Fruit fly (Drosophila melanogaster) whole organism, embryonic: ENCODE measurements around the gene CG4133.

Source experiments
- CG10267 ChIP-seq: fragments of 200-800 bp; sonication (Bioruptor generic); optimal IDR thresholded peaks from 2 replicates; lab custom pipeline; 2018; ENCODE audit warnings: missing biosample characterization, mild to moderate bottlenecking, missing genetic modification characterization, moderate library complexity
- CG10366 ChIP-seq: fragments of 200-800 bp; sonication (Bioruptor generic); IDR thresholded peaks from 2 replicates; pipeline ENCODE4 v1.3.6; 2022; ENCODE audit warnings: missing biosample characterization, missing genetic modification characterization
- CG11398 ChIP-seq: fragments of 200-800 bp; sonication (Bioruptor generic); optimal IDR thresholded peaks from 2 replicates; lab custom pipeline; 2016; ENCODE audit warnings: missing biosample characterization, missing genetic modification characterization
- CG11723 ChIP-seq: fragments of 200-800 bp; sonication (Bioruptor generic); optimal IDR thresholded peaks from 2 replicates; lab custom pipeline; 2017; ENCODE audit warnings: missing biosample characterization, mild to moderate bottlenecking, missing genetic modification characterization
- CG12236 ChIP-seq: fragments of 200-800 bp; sonication (Bioruptor generic); optimal IDR thresholded peaks from 2 replicates; lab custom pipeline; 2016; ENCODE audit warnings: missing biosample characterization, missing genetic modification characterization
- CG12299 ChIP-seq: fragments of 200-800 bp; sonication (Bioruptor generic); optimal IDR thresholded peaks from 2 replicates; lab custom pipeline; 2018; ENCODE audit warnings: missing biosample characterization, mild to moderate bottlenecking, missing genetic modification characterization
- CG12391 ChIP-seq: fragments of 200-800 bp; sonication (Bioruptor generic); optimal IDR thresholded peaks from 3 replicates; lab custom pipeline; 2018; ENCODE audit warnings: missing biosample characterization, mild to moderate bottlenecking, missing genetic modification characterization, moderate library complexity
- CG12659 ChIP-seq: fragments of 200-800 bp; sonication (Bioruptor generic); optimal IDR thresholded peaks from 3 replicates; lab custom pipeline; 2017; ENCODE audit warnings: mild to moderate bottlenecking, missing biosample characterization, missing genetic modification reagents, missing genetic modification characterization
- CG15073 ChIP-seq: fragments of 200-800 bp; sonication (Bioruptor generic); optimal IDR thresholded peaks from 2 replicates; lab custom pipeline; 2016; ENCODE audit warnings: missing biosample characterization, missing genetic modification characterization
- CG16813 ChIP-seq: fragments of 200-800 bp; sonication (Bioruptor generic); IDR thresholded peaks from 3 replicates; pipeline ENCODE4 v1.3.6; 2022; ENCODE audit warnings: missing biosample characterization, missing genetic modification characterization; ENCODE audit not compliant: partially characterized antibody
- CG17568 ChIP-seq: fragments of 200-800 bp; sonication (Bioruptor generic); optimal IDR thresholded peaks from 2 replicates; lab custom pipeline; 2018; ENCODE audit warnings: missing biosample characterization, mild to moderate bottlenecking, missing genetic modification characterization, moderate library complexity
- CG2712 ChIP-seq: fragments of 200-800 bp; optimal IDR thresholded peaks from 3 replicates; lab custom pipeline; 2019; ENCODE audit warnings: missing biosample characterization, mild to moderate bottlenecking, missing genetic modification characterization, moderate library complexity
- CG2875 ChIP-seq: fragments of 200-800 bp; sonication (Bioruptor generic); optimal IDR thresholded peaks from 2 replicates; lab custom pipeline; 2017; ENCODE audit warnings: missing biosample characterization, mild to moderate bottlenecking, missing genetic modification characterization, missing genetic modification reagents
- CG33557 ChIP-seq: fragments of 200-800 bp; sonication (Bioruptor generic); optimal IDR thresholded peaks from 2 replicates; lab custom pipeline; 2019; ENCODE audit warnings: missing biosample characterization, mild to moderate bottlenecking, missing genetic modification characterization, moderate library complexity
- CG3847 ChIP-seq: fragments of 200-800 bp; sonication (Bioruptor generic); IDR thresholded peaks from 2 replicates; pipeline ENCODE4 v1.3.6; 2022; ENCODE audit warnings: missing biosample characterization, missing genetic modification characterization
- CG42726 ChIP-seq: fragments of 200-800 bp; sonication (Bioruptor generic); IDR thresholded peaks from 2 replicates; pipeline ENCODE4 v1.3.6; 2022; ENCODE audit warnings: missing biosample characterization, missing genetic modification characterization; ENCODE audit not compliant: partially characterized antibody
- CG7357 ChIP-seq: fragments of 200-800 bp; sonication (Bioruptor generic); IDR thresholded peaks from 3 replicates; pipeline ENCODE4 v1.3.6; 2022; ENCODE audit warnings: missing biosample characterization, missing genetic modification characterization
- CkIIα-i1 ChIP-seq: fragments of 200-800 bp; sonication (Bioruptor generic); IDR thresholded peaks from 2 replicates; pipeline ENCODE4 v1.3.6; 2022; ENCODE audit warnings: missing biosample characterization, missing genetic modification characterization
- Dbx ChIP-seq: fragments of 200-800 bp; sonication (Bioruptor generic); IDR thresholded peaks from 3 replicates; pipeline ENCODE4 v1.3.6; 2022; ENCODE audit warnings: missing biosample characterization, missing genetic modification characterization
- Ets65A ChIP-seq: fragments of 200-800 bp; sonication (Bioruptor generic); peaks from one replicate; lab custom pipeline; 2016; ENCODE audit warnings: missing biosample characterization, missing genetic modification characterization
- Hey ChIP-seq: fragments of 200-800 bp; sonication (Bioruptor generic); optimal IDR thresholded peaks from 3 replicates; lab custom pipeline; 2018; ENCODE audit warnings: missing biosample characterization, mild to moderate bottlenecking, missing genetic modification characterization
- Hr78 ChIP-seq, 2 experiments: fragments of 200-800 bp in 1 of 2; fragments of >200 bp in 1 of 2; sonication (Bioruptor generic) in 1 of 2; optimal IDR thresholded peaks; 2 replicates each; lab custom pipeline; 2017 to 2019; ENCODE audit warnings: missing biosample characterization in 2 of 2, missing genetic modification characterization in 2 of 2, mild to moderate bottlenecking in 1 of 2, moderate library complexity in 1 of 2
- Hsf ChIP-seq: fragments of 200-800 bp; sonication (Bioruptor generic); optimal IDR thresholded peaks from 3 replicates; lab custom pipeline; 2016; ENCODE audit warnings: missing biosample characterization, missing genetic modification characterization
- Kr ChIP-seq: fragments of 200-800 bp; sonication (Bioruptor generic); optimal IDR thresholded peaks from 2 replicates; lab custom pipeline; 2017; ENCODE audit warnings: missing biosample characterization, mild to moderate bottlenecking, missing genetic modification characterization
- NFAT ChIP-seq: fragments of 200-800 bp; sonication (Bioruptor generic); IDR thresholded peaks from 2 replicates; pipeline ENCODE4 v1.3.6; 2022; ENCODE audit warnings: missing biosample characterization, missing genetic modification characterization
- Oli ChIP-seq: fragments of 200-800 bp; sonication (Bioruptor generic); optimal IDR thresholded peaks from 2 replicates; lab custom pipeline; 2018; ENCODE audit warnings: missing biosample characterization, mild to moderate bottlenecking, missing genetic modification characterization, moderate library complexity
- Sox102F ChIP-seq: fragments of 200-800 bp; sonication (Bioruptor generic); optimal IDR thresholded peaks from 2 replicates; lab custom pipeline; 2018; ENCODE audit warnings: missing biosample characterization, mild to moderate bottlenecking, missing genetic modification characterization, moderate library complexity
- Sry-δ ChIP-seq: fragments of 200-800 bp; sonication (Bioruptor generic); optimal IDR thresholded peaks from 2 replicates; lab custom pipeline; 2016; ENCODE audit warnings: missing biosample characterization, missing genetic modification characterization
- Tbp ChIP-seq: fragments of >200 bp; optimal IDR thresholded peaks from 2 replicates; lab custom pipeline; 2018; ENCODE audit warnings: missing biosample characterization, missing genetic modification characterization
- ash1 ChIP-seq: fragments of 200-800 bp; sonication (Bioruptor generic); optimal IDR thresholded peaks from 2 replicates; lab custom pipeline; 2018; ENCODE audit warnings: missing biosample characterization, mild to moderate bottlenecking, missing genetic modification characterization
- br ChIP-seq: fragments of >200 bp; optimal IDR thresholded peaks from 2 replicates; lab custom pipeline; 2017
- chn ChIP-seq: fragments of 200-800 bp; sonication (Bioruptor generic); optimal IDR thresholded peaks from 2 replicates; lab custom pipeline; 2016; ENCODE audit warnings: missing biosample characterization, missing genetic modification characterization
- crol ChIP-seq: fragments of 200-800 bp; sonication (Bioruptor generic); IDR thresholded peaks from 2 replicates; pipeline ENCODE4 v1.3.6; 2022; ENCODE audit warnings: missing biosample characterization, missing genetic modification characterization
- dm ChIP-seq: fragments of 200-800 bp; sonication (Bioruptor generic); optimal IDR thresholded peaks from 3 replicates; lab custom pipeline; 2016; ENCODE audit warnings: missing biosample characterization, missing genetic modification characterization
- dysf ChIP-seq: fragments of 200-800 bp; sonication (Bioruptor generic); IDR thresholded peaks from 3 replicates; pipeline ENCODE4 v1.3.6; 2022; ENCODE audit warnings: missing biosample characterization, missing genetic modification characterization
- eve ChIP-seq, 2 experiments: fragments of >200 bp; optimal IDR thresholded peaks; 2 replicates each; lab custom pipeline; 2017; ENCODE audit warnings: missing biosample characterization in 2 of 2, missing genetic modification characterization in 2 of 2
- exex ChIP-seq: fragments of 200-800 bp; sonication (Bioruptor generic); optimal IDR thresholded peaks from 4 replicates; lab custom pipeline; 2018; ENCODE audit warnings: missing biosample characterization, mild to moderate bottlenecking, missing genetic modification characterization, moderate library complexity
- fd96Cb ChIP-seq: fragments of 200-800 bp; sonication (Bioruptor generic); optimal IDR thresholded peaks from 2 replicates; lab custom pipeline; 2018; ENCODE audit warnings: missing biosample characterization, mild to moderate bottlenecking, missing genetic modification characterization, moderate library complexity
- grn ChIP-seq: fragments of 200-800 bp; sonication (Bioruptor generic); optimal IDR thresholded peaks from 3 replicates; lab custom pipeline; 2017; ENCODE audit warnings: missing biosample characterization, missing genetic modification characterization
- hth ChIP-seq: fragments of >200 bp; optimal IDR thresholded peaks from 2 replicates; lab custom pipeline; 2017; ENCODE audit warnings: inconsistent platforms
- jigr1 ChIP-seq: fragments of 200-800 bp; sonication (Bioruptor generic); IDR thresholded peaks from 3 replicates; pipeline ENCODE4 v1.3.6; 2022; ENCODE audit warnings: missing biosample characterization, missing genetic modification characterization
- knrl ChIP-seq: fragments of 200-800 bp; sonication (Bioruptor generic); IDR thresholded peaks from 3 replicates; pipeline ENCODE4 v1.3.6; 2022; ENCODE audit warnings: missing biosample characterization, missing genetic modification characterization; ENCODE audit not compliant: partially characterized antibody
- lmd ChIP-seq: fragments of 200-800 bp; sonication (Bioruptor generic); IDR thresholded peaks from 2 replicates; pipeline ENCODE4 v1.3.6; 2022; ENCODE audit warnings: missing biosample characterization, missing genetic modification characterization
- onecut ChIP-seq: fragments of 200-800 bp; sonication (Bioruptor generic); IDR thresholded peaks from 2 replicates; pipeline ENCODE4 v1.3.6; 2022; ENCODE audit warnings: missing biosample characterization, missing genetic modification characterization
- pfk ChIP-seq: fragments of 200-800 bp; sonication (Bioruptor generic); optimal IDR thresholded peaks from 2 replicates; lab custom pipeline; 2018; ENCODE audit warnings: missing biosample characterization, mild to moderate bottlenecking, missing genetic modification characterization, moderate library complexity
- sim ChIP-seq: fragments of 200-800 bp; sonication (Bioruptor generic); IDR thresholded peaks from 2 replicates; pipeline ENCODE4 v1.3.6; 2022; ENCODE audit warnings: missing biosample characterization, missing genetic modification characterization
- so ChIP-seq: fragments of 200-800 bp; sonication (Bioruptor generic); IDR thresholded peaks from 3 replicates; pipeline ENCODE4 v1.3.6; 2022; ENCODE audit warnings: missing biosample characterization, missing genetic modification characterization
- ssp ChIP-seq: fragments of 200-800 bp; sonication (Bioruptor generic); IDR thresholded peaks from 2 replicates; pipeline ENCODE4 v1.3.6; 2022; ENCODE audit warnings: missing biosample characterization, missing genetic modification characterization
- sug ChIP-seq: fragments of 200-800 bp; optimal IDR thresholded peaks from 2 replicates; lab custom pipeline; 2019; ENCODE audit warnings: missing biosample characterization, mild to moderate bottlenecking, missing genetic modification characterization, moderate library complexity
- tll ChIP-seq, 2 experiments: fragments of 200-800 bp in 1 of 2; fragments of >200 bp in 1 of 2; sonication (Bioruptor generic) in 1 of 2; optimal IDR thresholded peaks; 2 replicates each; lab custom pipeline; 2017 to 2019; ENCODE audit warnings: missing biosample characterization in 2 of 2, missing genetic modification characterization in 2 of 2, mild to moderate bottlenecking in 1 of 2, moderate library complexity in 1 of 2
- yki ChIP-seq: fragments of >200 bp; optimal IDR thresholded peaks from 3 replicates; lab custom pipeline; 2018

CG4133 gene

dm6 chr2L:497657-498473 lies 42.5 kb downstream of the CG4133 start (continued):
- TF ChIP-seq CG2712 (tag; lab: Kevin White, UChicago) (no peak), tll (GFP tag; optimal IDR thresholded peaks at IDR 0.05; lab: Kevin White, UChicago) (no peak), NFAT (GFP tag; lab: Robert Waterston, UW) (no peak), sug (tag; lab: Kevin White, UChicago) (peak; percentile 31), yki (lab: Kevin White, UChicago) (no peak), CG16813 (GFP tag; lab: Robert Waterston, UW) (no peak), crol (0 out of 2 replicates have a peak, but pooled peaks have one; percentile 22), CG42726 (GFP tag; lab: Robert Waterston, UW) (no peak), Oli (tag; lab: Kevin White, UChicago) (no peak), CG15073 (no peak), Sox102F (GFP tag; lab: Kevin White, UChicago) (peak; percentile 5), CG10267 (tag; lab: Kevin White, UChicago) (no peak), CG3847 (0 out of 2 replicates have a peak, but pooled peaks have one; percentile 29), CG12299 (no peak), eve (GFP tag; optimal IDR thresholded peaks at IDR 0.05; lab: Kevin White, UChicago) (peak in 1 of 2 experiments; percentile 38), CG12659 (GFP tag; lab: Kevin White, UChicago) (no peak), ssp (no peak), CG10366 (GFP tag; lab: Robert Waterston, UW) (no peak), ash1 (GFP tag; lab: Kevin White, UChicago) (no peak), dm (GFP tag; lab: Kevin White, UChicago) (no peak), lmd (GFP tag; lab: Robert Waterston, UW) (0 out of 2 replicates have a peak, but pooled peaks have one; percentile 7), so (GFP tag; lab: Robert Waterston, UW) (no peak), Dbx (GFP tag; lab: Robert Waterston, UW) (no peak), Tbp (GFP tag; lab: Kevin White, UChicago) (no peak), Sry-δ (no peak), pfk (GFP tag; lab: Kevin White, UChicago) (no peak), fd96Cb (tag; lab: Kevin White, UChicago) (no peak), grn (GFP tag; lab: Kevin White, UChicago) (peak; percentile 92), Hey (tag; lab: Kevin White, UChicago) (no peak), exex (tag; lab: Kevin White, UChicago) (peak; percentile 96), jigr1 (no peak), CkIIα-i1 (GFP tag; lab: Robert Waterston, UW) (no peak), CG7357 (GFP tag; lab: Robert Waterston, UW) (no peak), CG12391 (tag; lab: Kevin White, UChicago) (peak; percentile 13), hth (lab: Kevin White, UChicago) (no peak), CG17568 (GFP tag; lab: Kevin White, UChicago) (no peak), dysf (GFP tag; lab: Robert Waterston, UW) (no peak), sim (GFP tag; lab: Robert Waterston, UW) (no peak), CG2875 (no peak), onecut (GFP tag; lab: Robert Waterston, UW) (no peak), Hsf (no peak), br (no peak), CG33557 (GFP tag; lab: Kevin White, UChicago) (no peak), CG11723 (GFP tag; lab: Kevin White, UChicago) (no peak), CG12236 (GFP tag; lab: Kevin White, UChicago) (no peak), chn (GFP tag; lab: Kevin White, UChicago) (no peak), CG11398 (no peak), Kr (GFP tag; lab: Kevin White, UChicago) (no peak), Hr78 (GFP tag; optimal IDR thresholded peaks at IDR 0.05; lab: Kevin White, UChicago) (no peak), knrl (no peak), Ets65A (GFP tag; lab: Kevin White, UChicago) (peak; percentile 71)
